Worm (Caenorhabditis elegans): ENCODE data around the gene nrf-5.

DNA sequence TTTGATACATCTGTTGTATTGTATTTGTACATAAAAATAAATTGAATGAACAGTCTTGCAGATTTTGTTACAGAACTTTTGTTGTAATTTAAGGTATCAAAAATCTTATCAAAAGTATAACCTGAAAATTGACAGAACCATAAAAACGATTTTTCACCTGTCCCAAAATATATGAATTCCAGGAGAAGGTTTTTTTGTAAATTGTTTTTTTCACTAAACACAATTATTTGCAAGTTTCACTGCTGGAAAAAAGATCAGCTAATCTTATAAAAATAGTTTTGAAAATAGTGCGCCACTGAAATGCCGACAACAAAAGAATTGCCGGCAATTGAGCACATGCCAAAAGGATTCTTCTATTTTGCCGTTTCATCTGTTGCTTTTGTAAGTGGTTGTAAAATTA lies 15.1 kb downstream of the nrf-5 start, which contains the start of gene srx-130:
- TF ChIP-seq fkh-10 (GFP tag; optimal IDR thresholded peaks at IDR 0.05) = no peak
- TF ChIP-seq odd-2 (tag; optimal IDR thresholded peaks at IDR 0.05) = no peak
- no peak for TF ChIP-seq F13H6.1 (tag; optimal IDR thresholded peaks at IDR 0.05)
- TF ChIP-seq pat-9 (tag; optimal IDR thresholded peaks at IDR 0.05) = no peak
- TF ChIP-seq che-1 (tag; optimal IDR thresholded peaks at IDR 0.05) = no peak
